Fruit fly (Drosophila melanogaster): ENCODE data around the gene Cpr65Au.
"Not testable (repeated sequence)": the region's sequence is repeated elsewhere in the genome, so short reads cannot be mapped to it uniquely, and the experiment has no call there.

dm6 chr3L:6149248-6149647, 17.3 kb upstream of the Cpr65Au start, which contains the start of gene Lcp65Ab1:
- TF ChIP-seq fru, foxo, rgr, Hr78, N, Abd-B, h, br, ey (GFP tag; optimal IDR thresholded peaks at IDR 0.05): not testable (repeated sequence)

Measured in whole organism, wandering third instar larva.